Fruit fly (Drosophila melanogaster) whole organism, embryonic: ENCODE data around the gene CG5071.
A peak's percentile ranks its signal among the peaks of the same experiment; 100 is the strongest.

Source experiments
- Atf-2 ChIP-seq: fragments of 200-800 bp; sonication (Bioruptor generic); optimal IDR thresholded peaks from 2 replicates; lab custom pipeline; 2016; ENCODE audit warnings: missing biosample characterization, missing genetic modification characterization
- Atf3 ChIP-seq: fragments of 200-800 bp; sonication (Bioruptor generic); optimal IDR thresholded peaks from 3 replicates; lab custom pipeline; 2016; ENCODE audit warnings: missing biosample characterization, missing genetic modification characterization
- B-H2 ChIP-seq: fragments of 200-800 bp; sonication (Bioruptor generic); optimal IDR thresholded peaks from 2 replicates; lab custom pipeline; 2018; ENCODE audit warnings: missing biosample characterization, mild to moderate bottlenecking, missing genetic modification characterization
- CG12391 ChIP-seq: fragments of 200-800 bp; sonication (Bioruptor generic); optimal IDR thresholded peaks from 3 replicates; lab custom pipeline; 2018; ENCODE audit warnings: missing biosample characterization, mild to moderate bottlenecking, missing genetic modification characterization, moderate library complexity
- CG14710 ChIP-seq: fragments of 200-800 bp; sonication (Bioruptor generic); optimal IDR thresholded peaks from 3 replicates; lab custom pipeline; 2019; ENCODE audit warnings: missing biosample characterization, mild to moderate bottlenecking, missing genetic modification characterization, moderate library complexity
- CG15696 ChIP-seq: fragments of 200-800 bp; sonication (Bioruptor generic); optimal IDR thresholded peaks from 2 replicates; lab custom pipeline; 2019; ENCODE audit warnings: missing biosample characterization, mild to moderate bottlenecking, missing genetic modification characterization, moderate library complexity
- CG17328 ChIP-seq: fragments of 200-800 bp; sonication (Bioruptor generic); IDR thresholded peaks from 2 replicates; pipeline ENCODE4 v1.3.6; 2022; ENCODE audit warnings: missing biosample characterization, missing genetic modification characterization
- CG17568 ChIP-seq: fragments of 200-800 bp; sonication (Bioruptor generic); optimal IDR thresholded peaks from 2 replicates; lab custom pipeline; 2018; ENCODE audit warnings: missing biosample characterization, mild to moderate bottlenecking, missing genetic modification characterization, moderate library complexity
- CG17829 ChIP-seq: fragments of 200-800 bp; optimal IDR thresholded peaks from 2 replicates; lab custom pipeline; 2019; ENCODE audit warnings: missing biosample characterization, mild to moderate bottlenecking, missing genetic modification characterization, moderate library complexity
- CG18599 ChIP-seq: fragments of 200-800 bp; sonication (Bioruptor generic); optimal IDR thresholded peaks from 3 replicates; lab custom pipeline; 2017; ENCODE audit warnings: missing biosample characterization, missing genetic modification characterization, mild to moderate bottlenecking, moderate library complexity, missing genetic modification reagents
- CG2202 ChIP-seq: fragments of 200-800 bp; sonication (Bioruptor generic); optimal IDR thresholded peaks from 2 replicates; lab custom pipeline; 2018; ENCODE audit warnings: missing biosample characterization, mild to moderate bottlenecking, missing genetic modification characterization
- CG30403 ChIP-seq: fragments of 200-800 bp; sonication (Bioruptor generic); optimal IDR thresholded peaks from 3 replicates; lab custom pipeline; 2016; ENCODE audit warnings: missing biosample characterization, missing genetic modification characterization
- CG33557 ChIP-seq: fragments of 200-800 bp; sonication (Bioruptor generic); optimal IDR thresholded peaks from 2 replicates; lab custom pipeline; 2019; ENCODE audit warnings: missing biosample characterization, mild to moderate bottlenecking, missing genetic modification characterization, moderate library complexity
- CG4328 ChIP-seq: fragments of 200-800 bp; sonication (Bioruptor generic); optimal IDR thresholded peaks from 3 replicates; lab custom pipeline; 2017; ENCODE audit warnings: missing biosample characterization, missing genetic modification reagents, missing genetic modification characterization
- CG4404 ChIP-seq: fragments of 200-800 bp; sonication (Bioruptor generic); IDR thresholded peaks from 2 replicates; pipeline ENCODE4 v1.3.6; 2022; ENCODE audit warnings: missing biosample characterization, missing genetic modification characterization
- CG6254 ChIP-seq: fragments of 200-800 bp; sonication (Bioruptor generic); optimal IDR thresholded peaks from 3 replicates; lab custom pipeline; 2017; ENCODE audit warnings: mild to moderate bottlenecking, missing biosample characterization, missing genetic modification reagents, missing genetic modification characterization
- CG7271 ChIP-seq: fragments of 200-800 bp; sonication (Bioruptor generic); optimal IDR thresholded peaks from 2 replicates; lab custom pipeline; 2018; ENCODE audit warnings: missing biosample characterization, mild to moderate bottlenecking, missing genetic modification characterization, moderate library complexity
- CG7839 ChIP-seq: fragments of 200-800 bp; sonication (Bioruptor generic); optimal IDR thresholded peaks from 3 replicates; lab custom pipeline; 2018; ENCODE audit warnings: missing biosample characterization, mild to moderate bottlenecking, missing genetic modification characterization, moderate library complexity
- CG8388 ChIP-seq: fragments of 200-800 bp; sonication (Bioruptor generic); optimal IDR thresholded peaks from 2 replicates; lab custom pipeline; 2019; ENCODE audit warnings: missing biosample characterization, mild to moderate bottlenecking, missing genetic modification characterization, moderate library complexity
- CG8765 ChIP-seq: fragments of 200-800 bp; sonication (Bioruptor generic); IDR thresholded peaks from 2 replicates; pipeline ENCODE4 v1.3.6; 2022; ENCODE audit warnings: missing biosample characterization, missing genetic modification characterization
- CG9932 ChIP-seq: fragments of 200-800 bp; sonication (Bioruptor generic); IDR thresholded peaks from 2 replicates; pipeline ENCODE4 v1.3.6; 2022; ENCODE audit warnings: missing biosample characterization, missing genetic modification characterization
- Deaf1 ChIP-seq: fragments of 200-800 bp; optimal IDR thresholded peaks from 3 replicates; lab custom pipeline; 2019; ENCODE audit warnings: missing biosample characterization, mild to moderate bottlenecking, missing genetic modification characterization, moderate library complexity
- Hand ChIP-seq: fragments of 200-800 bp; sonication (Bioruptor generic); optimal IDR thresholded peaks from 2 replicates; lab custom pipeline; 2017; ENCODE audit warnings: mild to moderate bottlenecking, missing biosample characterization, missing genetic modification reagents, missing genetic modification characterization
- Jarid2 ChIP-seq: fragments of 200-800 bp; sonication (Bioruptor generic); optimal IDR thresholded peaks from 3 replicates; lab custom pipeline; 2017; ENCODE audit warnings: mild to moderate bottlenecking, missing biosample characterization, missing genetic modification reagents, missing genetic modification characterization
- Kr ChIP-seq: fragments of 200-800 bp; sonication (Bioruptor generic); optimal IDR thresholded peaks from 2 replicates; lab custom pipeline; 2017; ENCODE audit warnings: missing biosample characterization, mild to moderate bottlenecking, missing genetic modification characterization
- Max ChIP-seq: fragments of 200-800 bp; sonication (Bioruptor generic); optimal IDR thresholded peaks from 2 replicates; lab custom pipeline; 2016; ENCODE audit warnings: missing biosample characterization, mild to moderate bottlenecking, missing genetic modification characterization
- Med ChIP-seq: fragments of 200-800 bp; sonication (Bioruptor generic); peaks from one replicate; lab custom pipeline; 2016; ENCODE audit warnings: missing biosample characterization, missing genetic modification characterization, mild to moderate bottlenecking, inconsistent platforms, moderate library complexity
- Usf ChIP-seq: fragments of 200-800 bp; sonication (Bioruptor generic); optimal IDR thresholded peaks from 2 replicates; lab custom pipeline; 2017; ENCODE audit warnings: missing genotype, missing biosample characterization, missing genetic modification characterization
- Vsx1 ChIP-seq: fragments of 200-800 bp; sonication (Bioruptor generic); optimal IDR thresholded peaks from 2 replicates; lab custom pipeline; 2017; ENCODE audit warnings: missing biosample characterization, mild to moderate bottlenecking, missing genetic modification characterization, missing genetic modification reagents
- Xbp1 ChIP-seq: fragments of 200-800 bp; sonication (Bioruptor generic); optimal IDR thresholded peaks from 3 replicates; lab custom pipeline; 2016; ENCODE audit warnings: missing biosample characterization, mild to moderate bottlenecking, missing genetic modification characterization
- ac ChIP-seq: fragments of 200-800 bp; sonication (Bioruptor generic); optimal IDR thresholded peaks from 3 replicates; lab custom pipeline; 2017; ENCODE audit warnings: missing biosample characterization, mild to moderate bottlenecking, missing genetic modification characterization
- amos ChIP-seq: fragments of 200-800 bp; sonication (Bioruptor generic); IDR thresholded peaks from 2 replicates; pipeline ENCODE4 v1.3.6; 2022; ENCODE audit warnings: missing biosample characterization, missing genetic modification characterization; ENCODE audit not compliant: partially characterized antibody
- az2 ChIP-seq: fragments of 200-800 bp; sonication (Bioruptor generic); optimal IDR thresholded peaks from 3 replicates; lab custom pipeline; 2016; ENCODE audit warnings: missing biosample characterization, missing genetic modification characterization
- chif ChIP-seq, 2 experiments: fragments of 200-800 bp; sonication (Bioruptor generic); optimal IDR thresholded peaks; 3 replicates each; lab custom pipeline; 2016; ENCODE audit warnings: missing biosample characterization in 2 of 2, missing genetic modification characterization in 2 of 2
- dan ChIP-seq: fragments of 200-800 bp; sonication (Bioruptor generic); IDR thresholded peaks from 2 replicates; pipeline ENCODE4 v1.3.6; 2022; ENCODE audit warnings: missing biosample characterization, missing genetic modification characterization
- fd102C ChIP-seq: fragments of 200-800 bp; sonication (Bioruptor generic); optimal IDR thresholded peaks from 2 replicates; lab custom pipeline; 2018; ENCODE audit warnings: missing biosample characterization, mild to moderate bottlenecking, missing genetic modification characterization, moderate library complexity
- fd96Cb ChIP-seq: fragments of 200-800 bp; sonication (Bioruptor generic); optimal IDR thresholded peaks from 2 replicates; lab custom pipeline; 2018; ENCODE audit warnings: missing biosample characterization, mild to moderate bottlenecking, missing genetic modification characterization, moderate library complexity
- gcm ChIP-seq: fragments of 200-800 bp; sonication (Bioruptor generic); optimal IDR thresholded peaks from 2 replicates; lab custom pipeline; 2019; ENCODE audit warnings: missing biosample characterization, mild to moderate bottlenecking, missing genetic modification characterization, moderate library complexity
- gem ChIP-seq: fragments of 200-800 bp; sonication (Bioruptor generic); optimal IDR thresholded peaks from 2 replicates; lab custom pipeline; 2019; ENCODE audit warnings: missing biosample characterization, mild to moderate bottlenecking, missing genetic modification characterization, moderate library complexity
- insv ChIP-seq, 2 experiments: fragments of 200-800 bp; sonication (Bioruptor generic); optimal IDR thresholded peaks; 3 replicates each; lab custom pipeline; 2016 to 2018; ENCODE audit warnings: missing biosample characterization in 2 of 2, missing genetic modification characterization in 2 of 2
- jumu ChIP-seq: fragments of 200-800 bp; sonication (Bioruptor generic); optimal IDR thresholded peaks from 3 replicates; lab custom pipeline; 2016; ENCODE audit warnings: missing biosample characterization, missing genetic modification characterization
- nerfin-1 ChIP-seq: fragments of 200-800 bp; sonication (Bioruptor generic); optimal IDR thresholded peaks from 3 replicates; lab custom pipeline; 2019; ENCODE audit warnings: missing biosample characterization, mild to moderate bottlenecking, missing genetic modification characterization, moderate library complexity
- onecut ChIP-seq: fragments of 200-800 bp; sonication (Bioruptor generic); IDR thresholded peaks from 2 replicates; pipeline ENCODE4 v1.3.6; 2022; ENCODE audit warnings: missing biosample characterization, missing genetic modification characterization
- prd ChIP-seq, 3 experiments: fragments of >200 bp in 2 of 3; fragments of 200-800 bp in 1 of 3; sonication (Bioruptor generic) in 1 of 3; optimal IDR thresholded peaks in 2 of 3; IDR thresholded peaks in 1 of 3; 2 replicates in 2 of 3; 3 replicates in 1 of 3; pipeline versions ENCODE4 v1.3.6 to Lab custom; 2017 to 2022; ENCODE audit warnings: missing biosample characterization in 1 of 3, missing genetic modification characterization in 1 of 3
- pros ChIP-seq: fragments of 200-800 bp; sonication (Bioruptor generic); optimal IDR thresholded peaks from 3 replicates; lab custom pipeline; 2019; ENCODE audit warnings: missing biosample characterization, mild to moderate bottlenecking, missing genetic modification characterization, moderate library complexity
- trem ChIP-seq: fragments of 200-800 bp; optimal IDR thresholded peaks from 3 replicates; lab custom pipeline; 2019; ENCODE audit warnings: missing biosample characterization, mild to moderate bottlenecking, missing genetic modification characterization, moderate library complexity

The CG5071 gene

DNA sequence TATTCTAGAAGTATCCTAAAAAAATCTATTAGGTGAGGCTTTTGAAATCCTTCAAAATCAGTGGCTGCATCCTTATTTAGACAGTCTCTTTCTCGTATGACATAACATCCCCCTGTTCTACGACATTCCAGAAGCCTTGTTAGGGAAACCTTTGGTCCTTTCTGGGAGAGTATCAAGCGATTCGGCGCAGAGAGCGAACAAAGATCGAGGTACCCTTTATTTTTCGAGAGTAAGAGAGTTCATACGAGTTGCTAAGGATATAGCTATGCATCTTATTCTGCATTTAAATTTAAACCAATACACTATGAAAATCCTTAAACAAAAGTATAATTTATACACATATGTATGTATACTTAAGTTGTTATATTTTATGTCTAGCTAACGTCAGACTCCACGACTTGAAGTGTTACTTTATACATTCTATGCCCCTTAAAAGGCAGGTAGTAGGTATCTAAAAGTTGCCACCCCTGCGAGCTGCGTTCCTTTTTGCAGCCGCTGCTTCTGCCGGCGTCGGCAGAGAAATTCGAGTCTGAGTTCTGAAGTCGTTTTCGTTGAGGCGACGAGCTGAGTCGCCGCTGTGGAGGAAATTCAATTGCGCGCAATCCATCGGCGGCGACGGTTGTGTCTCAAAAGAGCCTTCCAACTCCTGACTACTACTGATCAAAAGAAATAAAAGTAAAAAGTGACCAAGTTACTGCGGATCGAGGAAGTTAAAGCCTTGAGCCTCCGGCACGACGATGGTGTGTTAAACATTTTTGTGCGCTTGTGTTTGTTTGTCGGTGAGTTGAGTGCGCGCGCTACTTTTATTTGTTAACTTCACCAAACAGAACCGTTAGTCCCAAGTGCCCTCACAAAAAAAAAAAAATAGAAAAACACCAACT is 19.3 kb downstream of the CG5071 start, which contains the start of gene jigr1 (continued):
- TF ChIP-seq Hand = no peak
- TF ChIP-seq Usf (GFP tag; lab: Kevin White, UChicago) = peak; percentile 8
- peak; percentile 58 for TF ChIP-seq gcm
- peak; percentile 6 to 66 for TF ChIP-seq chif (GFP tag; optimal IDR thresholded peaks at IDR 0.05; lab: Kevin White, UChicago)
- peak; percentile 37 for TF ChIP-seq CG8388 (GFP tag; lab: Kevin White, UChicago)
- TF ChIP-seq CG15696 (tag; lab: Kevin White, UChicago) = peak; percentile 90
- peak; percentile 22 for TF ChIP-seq CG17568 (GFP tag; lab: Kevin White, UChicago)
- TF ChIP-seq CG30403 = peak; percentile 24
- peak; percentile 67 for TF ChIP-seq gem (tag; lab: Kevin White, UChicago)
- peak; percentile 81 for TF ChIP-seq CG4404 (GFP tag; lab: Robert Waterston, UW)
- no peak for TF ChIP-seq Vsx1 (GFP tag; lab: Kevin White, UChicago)
- TF ChIP-seq insv (GFP tag; optimal IDR thresholded peaks at IDR 0.05; lab: Kevin White, UChicago) = no peak
- TF ChIP-seq fd102C (GFP tag; lab: Kevin White, UChicago) = peak; percentile 60
- TF ChIP-seq CG14710 (tag; lab: Kevin White, UChicago) = peak; percentile 69
- TF ChIP-seq Max (GFP tag; lab: Kevin White, UChicago) = peak; percentile 19
- TF ChIP-seq CG33557 (GFP tag; lab: Kevin White, UChicago) = peak; percentile 63
- TF ChIP-seq fd96Cb (tag; lab: Kevin White, UChicago) = peak; percentile 39
- peak; percentile 52 for TF ChIP-seq CG7839
- peak; percentile 68 for TF ChIP-seq Kr (GFP tag; lab: Kevin White, UChicago)
- TF ChIP-seq dan (GFP tag; lab: Robert Waterston, UW) = peak; percentile 10; the same call in 1 of the 2 replicates
- TF ChIP-seq amos (GFP tag; lab: Robert Waterston, UW) = no peak
- peak; percentile 87 for TF ChIP-seq ac (GFP tag; lab: Kevin White, UChicago)
- peak; percentile 69 for TF ChIP-seq Med
- peak; percentile 34 for TF ChIP-seq Jarid2 (GFP tag; lab: Kevin White, UChicago)
- TF ChIP-seq CG8765 (GFP tag; lab: Robert Waterston, UW) = peak; percentile 74
- peak; percentile 0 for TF ChIP-seq Deaf1
- peak; percentile 31 for TF ChIP-seq nerfin-1 (tag; lab: Kevin White, UChicago)
- no peak for TF ChIP-seq CG18599 (GFP tag; lab: Kevin White, UChicago)
- TF ChIP-seq B-H2 (GFP tag; lab: Kevin White, UChicago) = no peak
- TF ChIP-seq CG2202 (tag; lab: Kevin White, UChicago) = peak; percentile 32
- no peak for TF ChIP-seq CG9932 (GFP tag; lab: Robert Waterston, UW)
- TF ChIP-seq CG17829 (tag; lab: Kevin White, UChicago) = peak; percentile 83
- no peak for TF ChIP-seq CG4328 (GFP tag; lab: Kevin White, UChicago)
- TF ChIP-seq CG6254 (GFP tag; lab: Kevin White, UChicago) = peak; percentile 40
- peak; percentile 79 for TF ChIP-seq trem (tag; lab: Kevin White, UChicago)
- no peak for TF ChIP-seq Atf3 (GFP tag; lab: Kevin White, UChicago)
- peak; percentile 63 for TF ChIP-seq CG7271 (tag; lab: Kevin White, UChicago)
- no peak for TF ChIP-seq jumu
- TF ChIP-seq onecut = 0 out of 2 replicates have a peak, but pooled peaks have one; percentile 17
- TF ChIP-seq prd (optimal IDR thresholded peaks at IDR 0.05; lab: Kevin White, UChicago) = no peak
- TF ChIP-seq prd (GFP tag; IDR thresholded peaks at IDR 0.05; lab: Robert Waterston, UW) = peak; percentile 81; the same call in 2 of the 3 replicates
- TF ChIP-seq Xbp1 (GFP tag; lab: Kevin White, UChicago) = peak; percentile 21
- peak; percentile 29 for TF ChIP-seq az2
- TF ChIP-seq CG12391 (tag; lab: Kevin White, UChicago) = peak; percentile 65
- peak; percentile 97 for TF ChIP-seq pros (GFP tag; lab: Kevin White, UChicago)
- TF ChIP-seq CG17328 (GFP tag; lab: Robert Waterston, UW) = peak; percentile 49; the same call in 1 of the 2 replicates
- TF ChIP-seq Atf-2 (GFP tag; lab: Kevin White, UChicago) = no peak
